Fruit fly (Drosophila melanogaster): ENCODE data around the gene mamo.
A peak's percentile ranks its signal among the peaks of the same experiment; 100 is the strongest.

mamo gene

DNA sequence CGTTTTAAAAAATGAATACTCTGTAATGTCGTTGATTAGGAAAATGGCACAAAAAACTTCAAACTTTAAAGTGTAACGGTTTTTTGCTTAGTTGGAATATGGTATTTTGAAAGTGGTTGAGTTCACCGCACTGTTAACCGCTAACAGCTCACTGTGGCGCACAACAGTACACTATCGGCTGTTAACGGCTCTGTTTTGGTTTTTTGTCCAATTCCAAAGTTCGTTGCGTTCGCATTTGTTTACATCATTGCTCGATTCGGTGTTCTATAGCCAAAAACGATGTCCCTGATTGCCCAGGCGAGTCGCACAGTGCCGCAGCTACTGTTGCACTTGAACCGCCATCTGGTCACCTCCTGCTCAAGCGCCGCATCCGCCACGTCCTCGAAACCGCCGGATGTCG lies 178.8 kb downstream of the mamo start, which contains the start of gene CG11095 (continued):
- TF ChIP-seq Abd-B (GFP tag; optimal IDR thresholded peaks at IDR 0.05): no peak
- TF ChIP-seq tx (GFP tag; optimal IDR thresholded peaks at IDR 0.05): no peak
- no peak for TF ChIP-seq usp (GFP tag; optimal IDR thresholded peaks at IDR 0.05)
- TF ChIP-seq E2f2 (GFP tag; IDR thresholded peaks at IDR 0.05): 0 out of 2 replicates have a peak, but pooled peaks have one; percentile 35
- no peak for TF ChIP-seq btn (GFP tag; optimal IDR thresholded peaks at IDR 0.05)
- peak; percentile 34; the same call in 1 of the 3 replicates for TF ChIP-seq CG6791 (GFP tag; IDR thresholded peaks at IDR 0.05; ENCODE audit: partially characterized antibody)
- TF ChIP-seq CG2129 (GFP tag; IDR thresholded peaks at IDR 0.05; ENCODE audit: partially characterized antibody): 0 out of 2 replicates have a peak, but pooled peaks have one; percentile 21
- TF ChIP-seq Stat92E (GFP tag; optimal IDR thresholded peaks at IDR 0.05): no peak
- no peak for TF ChIP-seq sima (GFP tag; optimal IDR thresholded peaks at IDR 0.05)
- no peak for TF ChIP-seq cad (GFP tag; optimal IDR thresholded peaks at IDR 0.05)
- no peak for TF ChIP-seq Hmr (GFP tag; optimal IDR thresholded peaks at IDR 0.05)
- TF ChIP-seq CG9876 (GFP tag; optimal IDR thresholded peaks at IDR 0.05): no peak
- no peak for TF ChIP-seq tio (GFP tag; optimal IDR thresholded peaks at IDR 0.05)
- no peak for TF ChIP-seq Chrac-16 (GFP tag; optimal IDR thresholded peaks at IDR 0.05)
- no peak for TF ChIP-seq D19A (tag; optimal IDR thresholded peaks at IDR 0.05)
- TF ChIP-seq D19B (GFP tag; optimal IDR thresholded peaks at IDR 0.05): no peak
- peak; percentile 30 for TF ChIP-seq Dp (GFP tag; optimal IDR thresholded peaks at IDR 0.05)
- TF ChIP-seq slbo (GFP tag; IDR thresholded peaks at IDR 0.05): no peak
- TF ChIP-seq Aef1 (GFP tag; IDR thresholded peaks at IDR 0.05): no peak
- TF ChIP-seq CG17802 (tag; optimal IDR thresholded peaks at IDR 0.05): peak; percentile 28
- 0 out of 3 replicates have a peak, but pooled peaks have one; percentile 30 for TF ChIP-seq HLH4C (GFP tag; IDR thresholded peaks at IDR 0.05; ENCODE audit: partially characterized antibody)
- TF ChIP-seq CG43689 (GFP tag; IDR thresholded peaks at IDR 0.05): no peak
- TF ChIP-seq ftz-f1 (GFP tag; optimal IDR thresholded peaks at IDR 0.05): no peak
- peak; percentile 43; the same call in 1 of the 2 replicates for TF ChIP-seq hbn (GFP tag; IDR thresholded peaks at IDR 0.05; ENCODE audit: partially characterized antibody)
- no peak for TF ChIP-seq pan (optimal IDR thresholded peaks at IDR 0.05)
- TF ChIP-seq pan (GFP tag; optimal IDR thresholded peaks at IDR 0.05 in 1 of 2, IDR thresholded peaks at IDR 0.05 in 1 of 2): no peak
- TF ChIP-seq chm (GFP tag; IDR thresholded peaks at IDR 0.05): no peak
- TF ChIP-seq gt (GFP tag; IDR thresholded peaks at IDR 0.05): no peak
- TF ChIP-seq CG9817 (tag; optimal IDR thresholded peaks at IDR 0.05): no peak
- TF ChIP-seq HLH54F (GFP tag; optimal IDR thresholded peaks at IDR 0.05): no peak
- TF ChIP-seq CG12391 (tag; optimal IDR thresholded peaks at IDR 0.05): no peak
- TF ChIP-seq Med (GFP tag): no peak
- TF ChIP-seq CG4360 (GFP tag; IDR thresholded peaks at IDR 0.05): no peak
- peak; percentile 54 for TF ChIP-seq amos (GFP tag; IDR thresholded peaks at IDR 0.05; ENCODE audit: partially characterized antibody)
- 0 out of 3 replicates have a peak, but pooled peaks have one; percentile 13 for TF ChIP-seq zen2 (GFP tag; IDR thresholded peaks at IDR 0.05; ENCODE audit: partially characterized antibody)
- TF ChIP-seq CG2712 (tag; optimal IDR thresholded peaks at IDR 0.05): peak; percentile 0
- no peak for TF ChIP-seq Nf-YC (tag; optimal IDR thresholded peaks at IDR 0.05)
- peak; percentile 51; the same call in 1 of the 3 replicates for TF ChIP-seq knrl (GFP tag; IDR thresholded peaks at IDR 0.05; ENCODE audit: partially characterized antibody)
- TF ChIP-seq CG11398 (GFP tag; optimal IDR thresholded peaks at IDR 0.05): no peak
- no peak for TF ChIP-seq salm (tag; optimal IDR thresholded peaks at IDR 0.05)
- TF ChIP-seq CG13123 (GFP tag; optimal IDR thresholded peaks at IDR 0.05): no peak
- no peak for TF ChIP-seq pita (GFP tag; optimal IDR thresholded peaks at IDR 0.05)
- no peak for TF ChIP-seq CG18619 (GFP tag; optimal IDR thresholded peaks at IDR 0.05)
- TF ChIP-seq Sox102F (GFP tag; optimal IDR thresholded peaks at IDR 0.05): no peak
- TF ChIP-seq CG2120 (GFP tag; optimal IDR thresholded peaks at IDR 0.05): no peak
- no peak for TF ChIP-seq fd96Cb (tag; optimal IDR thresholded peaks at IDR 0.05)
- TF ChIP-seq fd3F (GFP tag; optimal IDR thresholded peaks at IDR 0.05): no peak
- no peak for TF ChIP-seq GATAe (GFP tag; conservative IDR thresholded peaks at IDR 0.05)
- no peak for TF ChIP-seq lov (optimal IDR thresholded peaks at IDR 0.05)
- TF ChIP-seq lov (GFP tag; IDR thresholded peaks at IDR 0.05): no peak
- no peak for TF ChIP-seq CG10565 (GFP tag; optimal IDR thresholded peaks at IDR 0.05)

Data from whole organism, embryonic.